Worm (Caenorhabditis elegans) whole organism, L4/young adult: ENCODE data around the gene F38H4.4.

Experiments used
- dao-5 ChIP-seq: sonication (generic microtip); optimal IDR thresholded peaks from 2 replicates; lab custom pipeline; 2016; ENCODE audit warnings: missing genotype, missing genetic modification characterization, moderate library complexity, missing compliant biosample characterization
- him-1 ChIP-seq: sonication (generic microtip); optimal IDR thresholded peaks from 2 replicates; lab custom pipeline; 2016; ENCODE audit warnings: missing genotype, missing genetic modification reagents, missing genetic modification characterization, missing compliant biosample characterization

DNA sequence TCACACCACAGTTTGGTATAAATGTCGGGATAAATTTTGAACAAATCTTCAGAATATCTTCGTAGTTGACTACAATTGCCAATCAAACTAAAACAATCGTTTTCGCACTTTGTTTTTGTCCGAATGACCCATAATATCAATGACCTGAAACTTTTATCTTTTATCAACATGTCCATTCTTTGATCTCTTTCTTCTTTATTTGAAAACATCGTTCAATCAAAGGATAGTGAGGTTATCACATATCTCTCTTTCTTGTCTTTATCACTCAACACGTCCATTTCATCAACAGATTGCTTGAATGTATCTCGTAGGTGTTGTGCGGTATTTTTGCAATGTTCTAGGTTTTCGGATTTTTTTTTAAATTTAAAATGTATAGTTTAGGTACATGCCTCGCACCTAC, 39.0 kb upstream of the F38H4.4 start:
- no peak for TF ChIP-seq him-1 (tag; lab: Kevin White, UChicago)
- no peak for TF ChIP-seq dao-5 (tag; lab: Kevin White, UChicago)
